Fruit fly (Drosophila melanogaster) whole organism, prepupa: ENCODE data around the gene CG12589.

Source experiments
- Blimp-1 ChIP-seq: fragments of 200-800 bp; sonication (Bioruptor generic); optimal IDR thresholded peaks from 3 replicates; lab custom pipeline; 2017; ENCODE audit warnings: missing biosample characterization, missing genetic modification characterization, mild to moderate bottlenecking, moderate library complexity, missing genetic modification reagents
- CG10669 ChIP-seq: fragments of 200-800 bp; sonication (Bioruptor generic); optimal IDR thresholded peaks from 3 replicates; lab custom pipeline; 2018; ENCODE audit warnings: missing biosample characterization, mild to moderate bottlenecking, missing genetic modification characterization, moderate library complexity
- CG11294 ChIP-seq: fragments of 200-800 bp; sonication (Bioruptor generic); IDR thresholded peaks from 2 replicates; pipeline ENCODE4 v1.3.6; 2022; ENCODE audit warnings: missing biosample characterization, missing genetic modification characterization
- CG11902 ChIP-seq: fragments of 200-800 bp; sonication (Bioruptor generic); optimal IDR thresholded peaks from 3 replicates; lab custom pipeline; 2016; ENCODE audit warnings: missing biosample characterization, missing genetic modification characterization
- CG15336 ChIP-seq: fragments of 200-800 bp; sonication (Bioruptor generic); IDR thresholded peaks from 2 replicates; pipeline ENCODE4 v1.3.6; 2022; ENCODE audit warnings: missing biosample characterization, missing genetic modification characterization
- CG1621 ChIP-seq: fragments of 200-800 bp; sonication (Bioruptor generic); optimal IDR thresholded peaks from 3 replicates; lab custom pipeline; 2018; ENCODE audit warnings: missing biosample characterization, mild to moderate bottlenecking, missing genetic modification characterization
- CG16779 ChIP-seq: fragments of 200-800 bp; sonication (Bioruptor generic); optimal IDR thresholded peaks from 3 replicates; lab custom pipeline; 2017; ENCODE audit warnings: missing biosample characterization, mild to moderate bottlenecking, missing genetic modification characterization
- CG3032 ChIP-seq: fragments of 200-800 bp; optimal IDR thresholded peaks from 2 replicates; lab custom pipeline; 2019; ENCODE audit warnings: missing biosample characterization, mild to moderate bottlenecking, missing genetic modification characterization, moderate library complexity
- CG31627 ChIP-seq: fragments of 200-800 bp; sonication (Bioruptor generic); optimal IDR thresholded peaks from 3 replicates; lab custom pipeline; 2016; ENCODE audit warnings: missing biosample characterization, missing genetic modification characterization
- CG32006 ChIP-seq: fragments of 200-800 bp; sonication (Bioruptor generic); optimal IDR thresholded peaks from 3 replicates; lab custom pipeline; 2017; ENCODE audit warnings: missing biosample characterization, mild to moderate bottlenecking, missing genetic modification characterization
- CG34406 ChIP-seq: fragments of 200-800 bp; sonication (Bioruptor generic); optimal IDR thresholded peaks from 3 replicates; lab custom pipeline; 2016; ENCODE audit warnings: missing biosample characterization, missing genetic modification characterization
- CG4318 ChIP-seq: fragments of 200-800 bp; sonication (Bioruptor generic); optimal IDR thresholded peaks from 3 replicates; lab custom pipeline; 2017; ENCODE audit warnings: missing biosample characterization, mild to moderate bottlenecking, missing genetic modification characterization
- CG6163 ChIP-seq: fragments of 200-800 bp; sonication (Bioruptor generic); IDR thresholded peaks from 3 replicates; pipeline ENCODE4 v1.3.6; 2022; ENCODE audit warnings: missing biosample characterization, missing genetic modification characterization
- CG6276 ChIP-seq: fragments of 200-800 bp; sonication (Bioruptor generic); optimal IDR thresholded peaks from 2 replicates; lab custom pipeline; 2017; ENCODE audit warnings: missing biosample characterization, mild to moderate bottlenecking, missing genetic modification characterization
- CG6792 ChIP-seq: fragments of 200-800 bp; sonication (Bioruptor generic); optimal IDR thresholded peaks from 3 replicates; lab custom pipeline; 2016; ENCODE audit warnings: missing biosample characterization, missing genetic modification characterization
- CG6808 ChIP-seq: fragments of 200-800 bp; sonication (Bioruptor generic); optimal IDR thresholded peaks from 3 replicates; lab custom pipeline; 2017; ENCODE audit warnings: missing biosample characterization, missing genetic modification characterization, mild to moderate bottlenecking, moderate library complexity, missing genetic modification reagents
- CG7368 ChIP-seq: fragments of 200-800 bp; sonication (Bioruptor generic); optimal IDR thresholded peaks from 3 replicates; lab custom pipeline; 2016; ENCODE audit warnings: missing biosample characterization, missing genetic modification characterization
- CG8119 ChIP-seq: fragments of 200-800 bp; sonication (Bioruptor generic); IDR thresholded peaks from 3 replicates; pipeline ENCODE4 v1.3.6; 2022; ENCODE audit warnings: missing biosample characterization, missing genetic modification characterization
- CG8319 ChIP-seq: fragments of 200-800 bp; sonication (Bioruptor generic); optimal IDR thresholded peaks from 3 replicates; lab custom pipeline; 2016; ENCODE audit warnings: missing biosample characterization, missing genetic modification characterization
- CG8632 ChIP-seq: fragments of 200-800 bp; sonication (Bioruptor generic); optimal IDR thresholded peaks from 3 replicates; lab custom pipeline; 2016; ENCODE audit warnings: missing biosample characterization, missing genetic modification characterization
- Eip75B ChIP-seq: fragments of 200-800 bp; sonication (Bioruptor generic); optimal IDR thresholded peaks from 3 replicates; lab custom pipeline; 2016; ENCODE audit warnings: missing biosample characterization, missing genetic modification characterization
- Eip78C ChIP-seq: fragments of 200-800 bp; sonication (Bioruptor generic); peaks from one replicate; lab custom pipeline; 2016; ENCODE audit warnings: missing biosample characterization, missing genetic modification characterization
- Eip93F ChIP-seq: fragments of 200-800 bp; sonication (Bioruptor generic); optimal IDR thresholded peaks from 2 replicates; lab custom pipeline; 2016; ENCODE audit warnings: missing biosample characterization, mild to moderate bottlenecking, missing genetic modification characterization
- Ets96B ChIP-seq: fragments of 200-800 bp; optimal IDR thresholded peaks from 2 replicates; lab custom pipeline; 2019; ENCODE audit warnings: missing biosample characterization, mild to moderate bottlenecking, missing genetic modification characterization, moderate library complexity
- Hr38 ChIP-seq: sonication (Bioruptor generic); optimal IDR thresholded peaks from 2 replicates; lab custom pipeline; 2016; ENCODE audit warnings: missing biosample characterization, missing genetic modification characterization
- Hr39 ChIP-seq: fragments of 200-800 bp; sonication (Bioruptor generic); optimal IDR thresholded peaks from 2 replicates; lab custom pipeline; 2016; ENCODE audit warnings: missing biosample characterization, missing genetic modification characterization
- Hr4 ChIP-seq: fragments of 200-800 bp; sonication (Bioruptor generic); optimal IDR thresholded peaks from 3 replicates; lab custom pipeline; 2016; ENCODE audit warnings: missing biosample characterization, missing genetic modification characterization
- Lpt ChIP-seq: fragments of 200-800 bp; sonication (Bioruptor generic); optimal IDR thresholded peaks from 3 replicates; lab custom pipeline; 2016; ENCODE audit warnings: missing biosample characterization, missing genetic modification characterization
- Met ChIP-seq: fragments of 200-800 bp; sonication (Bioruptor generic); optimal IDR thresholded peaks from 3 replicates; lab custom pipeline; 2016; ENCODE audit warnings: missing biosample characterization, missing genetic modification characterization
- OdsH ChIP-seq: fragments of 200-800 bp; sonication (Bioruptor generic); optimal IDR thresholded peaks from 3 replicates; lab custom pipeline; 2016; ENCODE audit warnings: missing biosample characterization, missing genetic modification characterization
- Smox ChIP-seq: fragments of 200-800 bp; sonication (Bioruptor generic); optimal IDR thresholded peaks from 3 replicates; lab custom pipeline; 2016; ENCODE audit warnings: missing biosample characterization, missing genetic modification characterization
- Sox102F ChIP-seq: fragments of 200-800 bp; sonication (Bioruptor generic); optimal IDR thresholded peaks from 2 replicates; lab custom pipeline; 2016; ENCODE audit warnings: missing biosample characterization, mild to moderate bottlenecking, missing genetic modification characterization
- Sox14 ChIP-seq: fragments of 200-800 bp; sonication (Bioruptor generic); optimal IDR thresholded peaks from 3 replicates; lab custom pipeline; 2016; ENCODE audit warnings: missing biosample characterization, missing genetic modification characterization
- Sox15 ChIP-seq: fragments of 200-800 bp; sonication (Bioruptor generic); optimal IDR thresholded peaks from 3 replicates; lab custom pipeline; 2016; ENCODE audit warnings: missing biosample characterization, missing genetic modification characterization
- achi ChIP-seq: fragments of 200-800 bp; sonication (Bioruptor generic); optimal IDR thresholded peaks from 3 replicates; lab custom pipeline; 2016; ENCODE audit warnings: missing biosample characterization, missing genetic modification characterization
- acj6 ChIP-seq: fragments of 200-800 bp; sonication (Bioruptor generic); optimal IDR thresholded peaks from 3 replicates; lab custom pipeline; 2016; ENCODE audit warnings: missing biosample characterization, missing genetic modification characterization
- cyc ChIP-seq: fragments of 200-800 bp; sonication (Bioruptor generic); optimal IDR thresholded peaks from 3 replicates; lab custom pipeline; 2016; ENCODE audit warnings: missing biosample characterization, missing genetic modification characterization
- dsx ChIP-seq: fragments of 200-800 bp; optimal IDR thresholded peaks from 3 replicates; lab custom pipeline; 2019; ENCODE audit warnings: missing biosample characterization, mild to moderate bottlenecking, missing genetic modification characterization, moderate library complexity; ENCODE audit not compliant: poor library complexity, severe bottlenecking
- esn ChIP-seq: fragments of 200-800 bp; sonication (Bioruptor generic); optimal IDR thresholded peaks from 2 replicates; lab custom pipeline; 2016; ENCODE audit warnings: missing biosample characterization, mild to moderate bottlenecking, missing genetic modification characterization, moderate library complexity
- fd59A ChIP-seq: fragments of 200-800 bp; sonication (Bioruptor generic); optimal IDR thresholded peaks from 2 replicates; lab custom pipeline; 2017; ENCODE audit warnings: missing biosample characterization, mild to moderate bottlenecking, missing genetic modification characterization, missing genetic modification reagents
- fd85E ChIP-seq: fragments of 200-800 bp; sonication (Bioruptor generic); optimal IDR thresholded peaks from 3 replicates; lab custom pipeline; 2016; ENCODE audit warnings: missing biosample characterization, missing genetic modification characterization
- fkh ChIP-seq: fragments of 200-800 bp; sonication (Bioruptor generic); optimal IDR thresholded peaks from 3 replicates; lab custom pipeline; 2017; ENCODE audit warnings: missing biosample characterization, mild to moderate bottlenecking, missing genetic modification characterization, moderate library complexity
- lz ChIP-seq: fragments of 200-800 bp; sonication (Bioruptor generic); optimal IDR thresholded peaks from 3 replicates; lab custom pipeline; 2016; ENCODE audit warnings: missing biosample characterization, missing genetic modification characterization
- net ChIP-seq: fragments of 200-800 bp; sonication (Bioruptor generic); optimal IDR thresholded peaks from 3 replicates; lab custom pipeline; 2016; ENCODE audit warnings: missing biosample characterization, missing genetic modification characterization
- pdm3 ChIP-seq: fragments of 200-800 bp; sonication (Bioruptor generic); optimal IDR thresholded peaks from 3 replicates; lab custom pipeline; 2016; ENCODE audit warnings: missing biosample characterization, missing genetic modification characterization
- salr ChIP-seq, 2 experiments: fragments of 200-800 bp; sonication (Bioruptor generic); optimal IDR thresholded peaks; 3 replicates each; lab custom pipeline; 2016 to 2018; ENCODE audit warnings: missing biosample characterization in 2 of 2, missing genetic modification characterization in 2 of 2, mild to moderate bottlenecking in 1 of 2
- spab ChIP-seq: fragments of 200-800 bp; sonication (Bioruptor generic); optimal IDR thresholded peaks from 2 replicates; lab custom pipeline; 2017; ENCODE audit warnings: missing biosample characterization, mild to moderate bottlenecking, missing genetic modification characterization, missing genetic modification reagents
- ss ChIP-seq, 2 experiments: fragments of 200-800 bp; sonication (Bioruptor generic); optimal IDR thresholded peaks; 2 replicates in 1 of 2; 3 replicates in 1 of 2; lab custom pipeline; 2017 to 2018; ENCODE audit warnings: mild to moderate bottlenecking in 2 of 2, missing biosample characterization in 2 of 2, missing genetic modification characterization in 2 of 2, moderate library complexity in 1 of 2
- svp ChIP-seq: fragments of 200-800 bp; sonication (Bioruptor generic); peaks from one replicate; lab custom pipeline; 2016; ENCODE audit warnings: missing biosample characterization, missing genetic modification characterization
- topi ChIP-seq: fragments of 200-800 bp; sonication (Bioruptor generic); optimal IDR thresholded peaks from 3 replicates; lab custom pipeline; 2016; ENCODE audit warnings: missing biosample characterization, missing genetic modification characterization
- vri ChIP-seq: fragments of 200-800 bp; sonication (Bioruptor generic); optimal IDR thresholded peaks from 3 replicates; lab custom pipeline; 2016; ENCODE audit warnings: missing biosample characterization, mild to moderate bottlenecking, missing genetic modification characterization

Gene CG12589

DNA sequence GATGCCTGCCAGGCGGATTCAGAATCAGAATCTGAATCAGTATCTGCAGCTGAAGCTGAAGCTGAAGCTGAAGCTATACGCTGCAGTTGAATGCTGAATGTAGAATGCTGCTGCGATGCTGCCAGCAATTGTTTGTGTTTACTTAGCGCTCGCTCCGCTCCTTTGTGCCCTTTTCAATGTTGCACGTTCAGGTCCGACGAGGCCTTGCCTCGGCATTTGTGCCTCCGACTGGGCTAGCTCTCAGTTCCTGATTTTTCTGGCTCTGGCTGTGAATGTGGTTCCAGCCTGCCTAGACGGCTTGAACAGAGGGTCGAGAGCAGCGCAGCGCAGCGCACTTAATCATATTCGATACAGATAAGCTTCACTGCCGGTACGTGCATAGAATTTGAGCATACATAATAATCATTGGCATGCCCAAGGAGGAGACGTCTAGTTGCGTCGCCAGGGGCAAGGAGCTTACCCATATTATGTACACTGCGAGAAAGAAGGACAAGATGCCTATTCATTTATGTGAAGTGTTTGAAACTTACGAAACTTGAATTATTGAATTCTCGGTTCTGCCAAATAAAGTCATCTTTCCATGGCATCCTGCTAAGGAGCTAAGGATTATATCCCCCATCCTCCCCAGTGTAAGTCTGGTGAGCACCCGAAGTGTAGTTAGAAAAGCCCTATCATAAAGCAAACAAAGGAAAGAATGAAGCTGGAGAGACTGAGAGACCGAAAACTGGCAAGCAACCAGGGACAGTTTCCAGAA is 18.2 kb downstream of the CG12589 start:
- TF ChIP-seq Eip75B (GFP tag; lab: Kevin White, UChicago): peak; percentile 73
- TF ChIP-seq ss (GFP tag; optimal IDR thresholded peaks at IDR 0.05; lab: Kevin White, UChicago): peak; percentile 49 to 57
- peak; percentile 32 for TF ChIP-seq CG34406 (GFP tag; lab: Kevin White, UChicago)
- peak; percentile 16 for TF ChIP-seq cyc
- TF ChIP-seq vri: no peak
- no peak for TF ChIP-seq Blimp-1 (GFP tag; lab: Kevin White, UChicago)
- TF ChIP-seq Eip78C (GFP tag; lab: Kevin White, UChicago): peak; percentile 82
- TF ChIP-seq CG7368 (GFP tag; lab: Kevin White, UChicago): peak; percentile 45
- TF ChIP-seq CG16779 (tag; lab: Kevin White, UChicago): peak; percentile 76
- peak; percentile 21 for TF ChIP-seq lz (GFP tag; lab: Kevin White, UChicago)
- TF ChIP-seq CG6792: peak; percentile 54
- TF ChIP-seq esn (GFP tag; lab: Kevin White, UChicago): peak; percentile 36
- TF ChIP-seq CG6163: peak; percentile 85
- TF ChIP-seq fkh (GFP tag; lab: Kevin White, UChicago): no peak
- TF ChIP-seq CG8319: peak; percentile 1
- TF ChIP-seq CG32006 (GFP tag; lab: Kevin White, UChicago): peak; percentile 55
- TF ChIP-seq fd59A: peak; percentile 80
- TF ChIP-seq CG1621 (tag; lab: Kevin White, UChicago): peak; percentile 77
- peak; percentile 49 for TF ChIP-seq svp (GFP tag; lab: Kevin White, UChicago)
- TF ChIP-seq Sox14 (GFP tag; lab: Kevin White, UChicago): peak; percentile 89
- TF ChIP-seq CG6808 (GFP tag; lab: Kevin White, UChicago): peak; percentile 77
- TF ChIP-seq CG8632 (GFP tag; lab: Kevin White, UChicago): peak; percentile 24
- TF ChIP-seq CG15336: peak; percentile 58
- peak; percentile 73 for TF ChIP-seq achi (GFP tag; lab: Kevin White, UChicago)
- TF ChIP-seq acj6 (GFP tag; lab: Kevin White, UChicago): peak; percentile 71
- no peak for TF ChIP-seq Eip93F
- no peak for TF ChIP-seq CG31627 (GFP tag; lab: Kevin White, UChicago)
- peak; percentile 49 for TF ChIP-seq net
- peak; percentile 10 for TF ChIP-seq Hr39 (GFP tag; lab: Kevin White, UChicago)
- TF ChIP-seq CG10669: peak; percentile 81
- TF ChIP-seq OdsH (GFP tag; lab: Kevin White, UChicago): peak; percentile 63
- TF ChIP-seq Lpt: peak; percentile 55
- TF ChIP-seq topi (GFP tag; lab: Kevin White, UChicago): peak; percentile 15
- no peak for TF ChIP-seq Sox15 (GFP tag; lab: Kevin White, UChicago)
- TF ChIP-seq salr (GFP tag; optimal IDR thresholded peaks at IDR 0.05; lab: Kevin White, UChicago): peak; percentile 70
- TF ChIP-seq Hr4 (GFP tag; lab: Kevin White, UChicago): peak; percentile 48
- peak; percentile 85 for TF ChIP-seq CG3032 (tag; lab: Kevin White, UChicago)
- TF ChIP-seq fd85E (GFP tag; lab: Kevin White, UChicago): no peak
- TF ChIP-seq CG6276 (GFP tag; lab: Kevin White, UChicago): peak; percentile 25
- TF ChIP-seq Met (GFP tag; lab: Kevin White, UChicago): peak; percentile 11
- TF ChIP-seq CG11294 (GFP tag; lab: Robert Waterston, UW): 0 out of 2 replicates have a peak, but pooled peaks have one; percentile 25
- peak; percentile 79 for TF ChIP-seq dsx (GFP tag; lab: Kevin White, UChicago)
- peak; percentile 62 for TF ChIP-seq pdm3 (GFP tag; lab: Kevin White, UChicago)
- TF ChIP-seq Ets96B: peak; percentile 74
- TF ChIP-seq CG4318 (GFP tag; lab: Kevin White, UChicago): peak; percentile 23
- no peak for TF ChIP-seq Sox102F (GFP tag; lab: Kevin White, UChicago)
- peak; percentile 27 for TF ChIP-seq Smox
- TF ChIP-seq Hr38: no peak
- TF ChIP-seq CG8119 (GFP tag; lab: Robert Waterston, UW): peak; percentile 73
- no peak for TF ChIP-seq CG11902 (GFP tag; lab: Kevin White, UChicago)
- TF ChIP-seq spab (GFP tag; lab: Kevin White, UChicago): peak; percentile 75
